Worm (Caenorhabditis elegans) whole organism, L1 larva: ENCODE data around the gene T11F9.7.
A peak's percentile ranks its signal among the peaks of the same experiment; 100 is the strongest.

Experiments
- aha-1 ChIP-seq: fragments of 150-350 bp; optimal IDR thresholded peaks from 2 replicates; lab custom pipeline; 2014; ENCODE audit warnings: missing biosample characterization, missing genetic modification characterization
- ama-1 ChIP-seq: fragments of 150-350 bp; optimal IDR thresholded peaks from 2 replicates; lab custom pipeline; 2014
- ceh-82 ChIP-seq, 3 experiments: fragments of 150-350 bp in 1 of 3; sonication (generic microtip) in 2 of 3; optimal IDR thresholded peaks; 2 replicates each; lab custom pipeline; 2014 to 2017; ENCODE audit warnings: missing biosample characterization in 3 of 3, missing genetic modification characterization in 3 of 3
- ceh-88 ChIP-seq: fragments of 200-800 bp; sonication (Bioruptor generic); IDR thresholded peaks from 2 replicates; pipeline ENCODE4 v1.3.6; 2022; ENCODE audit warnings: missing genetic modification characterization, missing compliant biosample characterization
- fkh-4 ChIP-seq: sonication (generic microtip); optimal IDR thresholded peaks from 2 replicates; lab custom pipeline; 2016; ENCODE audit warnings: missing compliant biosample characterization, missing genetic modification characterization, borderline replicate concordance
- lin-14 ChIP-seq: fragments of 200-800 bp; sonication (Bioruptor generic); optimal IDR thresholded peaks from 2 replicates; lab custom pipeline; 2018; ENCODE audit warnings: mild to moderate bottlenecking, missing genetic modification characterization, moderate library complexity, missing compliant biosample characterization
- lin-39 ChIP-seq: fragments of 150-350 bp; optimal IDR thresholded peaks from 2 replicates; lab custom pipeline; 2014; ENCODE audit warnings: missing biosample characterization, missing genetic modification reagents, missing genetic modification characterization
- lsy-2 ChIP-seq, 2 experiments: fragments of 150-350 bp; optimal IDR thresholded peaks; 2 replicates each; lab custom pipeline; 2014; ENCODE audit warnings: missing biosample characterization in 2 of 2, missing genetic modification characterization in 2 of 2
- nhr-28 ChIP-seq: fragments of 150-350 bp; optimal IDR thresholded peaks from 2 replicates; lab custom pipeline; 2014; ENCODE audit warnings: missing biosample characterization, missing genetic modification characterization
- nhr-85 ChIP-seq: sonication (generic microtip); peaks from one replicate; lab custom pipeline; 2016; ENCODE audit warnings: missing genetic modification characterization, inconsistent platforms, missing compliant biosample characterization
- pqm-1 ChIP-seq: sonication (generic microtip); optimal IDR thresholded peaks from 3 replicates; lab custom pipeline; 2017; ENCODE audit warnings: missing biosample characterization, missing genetic modification characterization
- skn-1 ChIP-seq: fragments of 150-350 bp; optimal IDR thresholded peaks from 2 replicates; lab custom pipeline; 2014; ENCODE audit warnings: missing biosample characterization, missing genetic modification characterization
- xbp-1 ChIP-seq: sonication (generic microtip); optimal IDR thresholded peaks from 2 replicates; lab custom pipeline; 2016; ENCODE audit warnings: missing genetic modification characterization, missing compliant biosample characterization

ce11 chrV:11508773-11509172, 33.0 kb downstream of the T11F9.7 start, which contains the start of gene ttll-5:
- TF ChIP-seq ama-1 (no peak), fkh-4 (tag; lab: Kevin White, UChicago) (no peak), nhr-85 (tag; lab: Kevin White, UChicago) (peak; percentile 77), pqm-1 (tag; lab: Kevin White, UChicago) (no peak), nhr-28 (no peak), aha-1 (tag; lab: Kevin White, UChicago) (no peak), lsy-2 (tag; optimal IDR thresholded peaks at IDR 0.05; lab: Kevin White, UChicago) (no peak), xbp-1 (no peak), ceh-82 (tag; optimal IDR thresholded peaks at IDR 0.05; lab: Kevin White, UChicago) (no peak), skn-1 (tag; lab: Kevin White, UChicago) (peak; percentile 21), lin-39 (tag; lab: Kevin White, UChicago) (no peak), lin-14 (peak; percentile 55), ceh-88 (GFP tag; lab: Robert Waterston, UW) (no peak)
